Fruit fly (Drosophila melanogaster): Measurements from ENCODE around the gene gwl.

Gene gwl

dm6 chr3R:18745961-18746468 lies at the start of gene gwl, which contains the start of gene PGS1:
gwl (plus strand) TSS chr3R:18746370.
PGS1 (minus strand) TSS chr3R:18746041.
- TF ChIP-seq noc (tag; optimal IDR thresholded peaks at IDR 0.05) = no peak

- no peak for TF ChIP-seq noc (tag; optimal IDR thresholded peaks at IDR 0.05)
These were observed 47.2 kb upstream of the gwl start for dm6 chr3R:18698855-18699569.

- no peak for TF ChIP-seq noc (tag; optimal IDR thresholded peaks at IDR 0.05)
These were observed 42.7 kb upstream of the gwl start for dm6 chr3R:18703514-18703913.

dm6 chr3R:18705150-18705549 lies 41.0 kb upstream of the gwl start, which contains the start of the genes ChAT and VAChT:
ChAT (plus strand) TSS chr3R:18705501.
VAChT (plus strand) TSS chr3R:18705501.
- no peak for TF ChIP-seq noc (tag; optimal IDR thresholded peaks at IDR 0.05)

dm6 chr3R:18706289-18706688 lies 39.9 kb upstream of the gwl start:
- no peak for TF ChIP-seq noc (tag; optimal IDR thresholded peaks at IDR 0.05)

dm6 chr3R:18707492-18707891 lies 38.7 kb upstream of the gwl start:
- no peak for TF ChIP-seq noc (tag; optimal IDR thresholded peaks at IDR 0.05)

dm6 chr3R:18719767-18720341 lies 26.3 kb upstream of the gwl start:
- peak; percentile 45 for TF ChIP-seq noc (tag; optimal IDR thresholded peaks at IDR 0.05)

- TF ChIP-seq noc (tag; optimal IDR thresholded peaks at IDR 0.05) = no peak
These were observed 24.8 kb upstream of the gwl start for dm6 chr3R:18721368-18721767.

- no peak for TF ChIP-seq noc (tag; optimal IDR thresholded peaks at IDR 0.05)
These were observed 23.7 kb upstream of the gwl start, which contains the start of gene CG34283 for dm6 chr3R:18722490-18722889. CG34283 (minus strand) TSS chr3R:18722590.

dm6 chr3R:18726334-18726733 lies 19.8 kb upstream of the gwl start, which contains the start of gene CG7714:
CG7714 (minus strand) TSS chr3R:18726434.
- TF ChIP-seq noc (tag; optimal IDR thresholded peaks at IDR 0.05) = no peak

- TF ChIP-seq noc (tag; optimal IDR thresholded peaks at IDR 0.05) = no peak
These were observed 17.8 kb upstream of the gwl start, which contains the start of gene CG7715 for dm6 chr3R:18728368-18728767. CG7715 (minus strand) TSS chr3R:18728468.

dm6 chr3R:18731241-18731640 lies 14.9 kb upstream of the gwl start:
- no peak for TF ChIP-seq noc (tag; optimal IDR thresholded peaks at IDR 0.05)

dm6 chr3R:18732381-18732780 lies 13.8 kb upstream of the gwl start, which contains the start of gene CG14302:
CG14302 (plus strand) TSS chr3R:18732681.
- no peak for TF ChIP-seq noc (tag; optimal IDR thresholded peaks at IDR 0.05)

- TF ChIP-seq noc (tag; optimal IDR thresholded peaks at IDR 0.05) = no peak
These were observed 12.6 kb upstream of the gwl start for dm6 chr3R:18733580-18733979.

- no peak for TF ChIP-seq noc (tag; optimal IDR thresholded peaks at IDR 0.05)
These were observed 8.1 kb upstream of the gwl start for dm6 chr3R:18738086-18738485.

- TF ChIP-seq noc (tag; optimal IDR thresholded peaks at IDR 0.05) = no peak
These were observed 7.3 kb upstream of the gwl start for dm6 chr3R:18738705-18739434.
